Fruit fly (Drosophila melanogaster) whole organism, prepupa: Measurements from ENCODE around the gene CG7656.

Experiments used
- Blimp-1 ChIP-seq: fragments of 200-800 bp; sonication (Bioruptor generic); optimal IDR thresholded peaks from 3 replicates; lab custom pipeline; 2017; ENCODE audit warnings: missing biosample characterization, missing genetic modification characterization, mild to moderate bottlenecking, moderate library complexity, missing genetic modification reagents
- CG10631 ChIP-seq: fragments of 200-800 bp; sonication (Bioruptor generic); optimal IDR thresholded peaks from 2 replicates; lab custom pipeline; 2016; ENCODE audit warnings: missing biosample characterization, missing genetic modification characterization
- CG11294 ChIP-seq: fragments of 200-800 bp; sonication (Bioruptor generic); IDR thresholded peaks from 2 replicates; pipeline ENCODE4 v1.3.6; 2022; ENCODE audit warnings: missing biosample characterization, missing genetic modification characterization
- CG11762 ChIP-seq: fragments of 200-800 bp; sonication (Bioruptor generic); optimal IDR thresholded peaks from 3 replicates; lab custom pipeline; 2016; ENCODE audit warnings: missing biosample characterization, missing genetic modification characterization; ENCODE audit not compliant: insufficient read depth
- CG11902 ChIP-seq: fragments of 200-800 bp; sonication (Bioruptor generic); optimal IDR thresholded peaks from 3 replicates; lab custom pipeline; 2016; ENCODE audit warnings: missing biosample characterization, missing genetic modification characterization
- CG15336 ChIP-seq: fragments of 200-800 bp; sonication (Bioruptor generic); IDR thresholded peaks from 2 replicates; pipeline ENCODE4 v1.3.6; 2022; ENCODE audit warnings: missing biosample characterization, missing genetic modification characterization
- CG1621 ChIP-seq: fragments of 200-800 bp; sonication (Bioruptor generic); optimal IDR thresholded peaks from 3 replicates; lab custom pipeline; 2018; ENCODE audit warnings: missing biosample characterization, mild to moderate bottlenecking, missing genetic modification characterization
- CG16779 ChIP-seq: fragments of 200-800 bp; sonication (Bioruptor generic); optimal IDR thresholded peaks from 3 replicates; lab custom pipeline; 2017; ENCODE audit warnings: missing biosample characterization, mild to moderate bottlenecking, missing genetic modification characterization
- CG3032 ChIP-seq: fragments of 200-800 bp; optimal IDR thresholded peaks from 2 replicates; lab custom pipeline; 2019; ENCODE audit warnings: missing biosample characterization, mild to moderate bottlenecking, missing genetic modification characterization, moderate library complexity
- CG31627 ChIP-seq: fragments of 200-800 bp; sonication (Bioruptor generic); optimal IDR thresholded peaks from 3 replicates; lab custom pipeline; 2016; ENCODE audit warnings: missing biosample characterization, missing genetic modification characterization
- CG34406 ChIP-seq: fragments of 200-800 bp; sonication (Bioruptor generic); optimal IDR thresholded peaks from 3 replicates; lab custom pipeline; 2016; ENCODE audit warnings: missing biosample characterization, missing genetic modification characterization
- CG3919 ChIP-seq: fragments of 200-800 bp; sonication (Bioruptor generic); optimal IDR thresholded peaks from 3 replicates; lab custom pipeline; 2016; ENCODE audit warnings: missing biosample characterization, missing genetic modification characterization
- CG6276 ChIP-seq: fragments of 200-800 bp; sonication (Bioruptor generic); optimal IDR thresholded peaks from 2 replicates; lab custom pipeline; 2017; ENCODE audit warnings: missing biosample characterization, mild to moderate bottlenecking, missing genetic modification characterization
- CG6792 ChIP-seq: fragments of 200-800 bp; sonication (Bioruptor generic); optimal IDR thresholded peaks from 3 replicates; lab custom pipeline; 2016; ENCODE audit warnings: missing biosample characterization, missing genetic modification characterization
- CG6808 ChIP-seq: fragments of 200-800 bp; sonication (Bioruptor generic); optimal IDR thresholded peaks from 3 replicates; lab custom pipeline; 2017; ENCODE audit warnings: missing biosample characterization, missing genetic modification characterization, mild to moderate bottlenecking, moderate library complexity, missing genetic modification reagents
- CG6854 ChIP-seq: fragments of 200-800 bp; sonication (Bioruptor generic); optimal IDR thresholded peaks from 2 replicates; lab custom pipeline; 2017; ENCODE audit warnings: missing biosample characterization, mild to moderate bottlenecking, missing genetic modification characterization
- CG8119 ChIP-seq: fragments of 200-800 bp; sonication (Bioruptor generic); IDR thresholded peaks from 3 replicates; pipeline ENCODE4 v1.3.6; 2022; ENCODE audit warnings: missing biosample characterization, missing genetic modification characterization
- CG8319 ChIP-seq: fragments of 200-800 bp; sonication (Bioruptor generic); optimal IDR thresholded peaks from 3 replicates; lab custom pipeline; 2016; ENCODE audit warnings: missing biosample characterization, missing genetic modification characterization
- Eip75B ChIP-seq: fragments of 200-800 bp; sonication (Bioruptor generic); optimal IDR thresholded peaks from 3 replicates; lab custom pipeline; 2016; ENCODE audit warnings: missing biosample characterization, missing genetic modification characterization
- Eip78C ChIP-seq: fragments of 200-800 bp; sonication (Bioruptor generic); peaks from one replicate; lab custom pipeline; 2016; ENCODE audit warnings: missing biosample characterization, missing genetic modification characterization
- Eip93F ChIP-seq: fragments of 200-800 bp; sonication (Bioruptor generic); optimal IDR thresholded peaks from 2 replicates; lab custom pipeline; 2016; ENCODE audit warnings: missing biosample characterization, mild to moderate bottlenecking, missing genetic modification characterization
- Ets21C ChIP-seq: fragments of 200-800 bp; sonication (Bioruptor generic); optimal IDR thresholded peaks from 3 replicates; lab custom pipeline; 2016; ENCODE audit warnings: missing biosample characterization, missing genetic modification characterization
- Gug ChIP-seq: fragments of 200-800 bp; sonication (Bioruptor generic); IDR thresholded peaks from 2 replicates; pipeline ENCODE4 v1.3.6; 2022; ENCODE audit warnings: missing biosample characterization, missing genetic modification characterization
- Hr4 ChIP-seq: fragments of 200-800 bp; sonication (Bioruptor generic); optimal IDR thresholded peaks from 3 replicates; lab custom pipeline; 2016; ENCODE audit warnings: missing biosample characterization, missing genetic modification characterization
- Lpt ChIP-seq: fragments of 200-800 bp; sonication (Bioruptor generic); optimal IDR thresholded peaks from 3 replicates; lab custom pipeline; 2016; ENCODE audit warnings: missing biosample characterization, missing genetic modification characterization
- Met ChIP-seq: fragments of 200-800 bp; sonication (Bioruptor generic); optimal IDR thresholded peaks from 3 replicates; lab custom pipeline; 2016; ENCODE audit warnings: missing biosample characterization, missing genetic modification characterization
- Smox ChIP-seq: fragments of 200-800 bp; sonication (Bioruptor generic); optimal IDR thresholded peaks from 3 replicates; lab custom pipeline; 2016; ENCODE audit warnings: missing biosample characterization, missing genetic modification characterization
- Sox102F ChIP-seq: fragments of 200-800 bp; sonication (Bioruptor generic); optimal IDR thresholded peaks from 2 replicates; lab custom pipeline; 2016; ENCODE audit warnings: missing biosample characterization, mild to moderate bottlenecking, missing genetic modification characterization
- Sox14 ChIP-seq: fragments of 200-800 bp; sonication (Bioruptor generic); optimal IDR thresholded peaks from 3 replicates; lab custom pipeline; 2016; ENCODE audit warnings: missing biosample characterization, missing genetic modification characterization
- Sox15 ChIP-seq: fragments of 200-800 bp; sonication (Bioruptor generic); optimal IDR thresholded peaks from 3 replicates; lab custom pipeline; 2016; ENCODE audit warnings: missing biosample characterization, missing genetic modification characterization
- achi ChIP-seq: fragments of 200-800 bp; sonication (Bioruptor generic); optimal IDR thresholded peaks from 3 replicates; lab custom pipeline; 2016; ENCODE audit warnings: missing biosample characterization, missing genetic modification characterization
- acj6 ChIP-seq: fragments of 200-800 bp; sonication (Bioruptor generic); optimal IDR thresholded peaks from 3 replicates; lab custom pipeline; 2016; ENCODE audit warnings: missing biosample characterization, missing genetic modification characterization
- cyc ChIP-seq: fragments of 200-800 bp; sonication (Bioruptor generic); optimal IDR thresholded peaks from 3 replicates; lab custom pipeline; 2016; ENCODE audit warnings: missing biosample characterization, missing genetic modification characterization
- dac ChIP-seq: fragments of 200-800 bp; sonication (Bioruptor generic); optimal IDR thresholded peaks from 2 replicates; lab custom pipeline; 2017; ENCODE audit warnings: missing biosample characterization, mild to moderate bottlenecking, missing genetic modification characterization
- dsx ChIP-seq: fragments of 200-800 bp; optimal IDR thresholded peaks from 3 replicates; lab custom pipeline; 2019; ENCODE audit warnings: missing biosample characterization, mild to moderate bottlenecking, missing genetic modification characterization, moderate library complexity; ENCODE audit not compliant: poor library complexity, severe bottlenecking
- eg ChIP-seq: fragments of 200-800 bp; sonication (Bioruptor generic); IDR thresholded peaks from 3 replicates; pipeline ENCODE4 v1.3.6; 2022; ENCODE audit warnings: missing biosample characterization, missing genetic modification characterization
- esn ChIP-seq: fragments of 200-800 bp; sonication (Bioruptor generic); optimal IDR thresholded peaks from 2 replicates; lab custom pipeline; 2016; ENCODE audit warnings: missing biosample characterization, mild to moderate bottlenecking, missing genetic modification characterization, moderate library complexity
- fd59A ChIP-seq: fragments of 200-800 bp; sonication (Bioruptor generic); optimal IDR thresholded peaks from 2 replicates; lab custom pipeline; 2017; ENCODE audit warnings: missing biosample characterization, mild to moderate bottlenecking, missing genetic modification characterization, missing genetic modification reagents
- fd85E ChIP-seq: fragments of 200-800 bp; sonication (Bioruptor generic); optimal IDR thresholded peaks from 3 replicates; lab custom pipeline; 2016; ENCODE audit warnings: missing biosample characterization, missing genetic modification characterization
- fkh ChIP-seq: fragments of 200-800 bp; sonication (Bioruptor generic); optimal IDR thresholded peaks from 3 replicates; lab custom pipeline; 2017; ENCODE audit warnings: missing biosample characterization, mild to moderate bottlenecking, missing genetic modification characterization, moderate library complexity
- net ChIP-seq: fragments of 200-800 bp; sonication (Bioruptor generic); optimal IDR thresholded peaks from 3 replicates; lab custom pipeline; 2016; ENCODE audit warnings: missing biosample characterization, missing genetic modification characterization
- pdm3 ChIP-seq: fragments of 200-800 bp; sonication (Bioruptor generic); optimal IDR thresholded peaks from 3 replicates; lab custom pipeline; 2016; ENCODE audit warnings: missing biosample characterization, missing genetic modification characterization
- salr ChIP-seq, 2 experiments: fragments of 200-800 bp; sonication (Bioruptor generic); optimal IDR thresholded peaks; 3 replicates each; lab custom pipeline; 2016 to 2018; ENCODE audit warnings: missing biosample characterization in 2 of 2, missing genetic modification characterization in 2 of 2, mild to moderate bottlenecking in 1 of 2
- ss ChIP-seq, 2 experiments: fragments of 200-800 bp; sonication (Bioruptor generic); optimal IDR thresholded peaks; 2 replicates in 1 of 2; 3 replicates in 1 of 2; lab custom pipeline; 2017 to 2018; ENCODE audit warnings: mild to moderate bottlenecking in 2 of 2, missing biosample characterization in 2 of 2, missing genetic modification characterization in 2 of 2, moderate library complexity in 1 of 2
- svp ChIP-seq: fragments of 200-800 bp; sonication (Bioruptor generic); peaks from one replicate; lab custom pipeline; 2016; ENCODE audit warnings: missing biosample characterization, missing genetic modification characterization
- topi ChIP-seq: fragments of 200-800 bp; sonication (Bioruptor generic); optimal IDR thresholded peaks from 3 replicates; lab custom pipeline; 2016; ENCODE audit warnings: missing biosample characterization, missing genetic modification characterization
- vri ChIP-seq: fragments of 200-800 bp; sonication (Bioruptor generic); optimal IDR thresholded peaks from 3 replicates; lab custom pipeline; 2016; ENCODE audit warnings: missing biosample characterization, mild to moderate bottlenecking, missing genetic modification characterization

Gene CG7656

dm6 chr3L:15597037-15597785 is 9.2 kb upstream of the CG7656 start:
- TF ChIP-seq Eip93F (GFP tag; lab: Kevin White, UChicago) (peak; percentile 9), Smox (no peak), topi (GFP tag; lab: Kevin White, UChicago) (no peak), fkh (GFP tag; lab: Kevin White, UChicago) (peak; percentile 60), CG34406 (GFP tag; lab: Kevin White, UChicago) (no peak), ss (GFP tag; optimal IDR thresholded peaks at IDR 0.05; lab: Kevin White, UChicago) (peak in 1 of 2 experiments; percentile 47), Lpt (GFP tag; lab: Kevin White, UChicago) (no peak), Met (GFP tag; lab: Kevin White, UChicago) (peak; percentile 11), Blimp-1 (peak; percentile 40), cyc (GFP tag; lab: Kevin White, UChicago) (no peak), vri (GFP tag; lab: Kevin White, UChicago) (peak; percentile 50), CG11762 (GFP tag; lab: Kevin White, UChicago) (no peak), Eip75B (GFP tag; lab: Kevin White, UChicago) (peak; percentile 31), Gug (GFP tag; lab: Robert Waterston, UW) (no peak), Hr4 (no peak), CG6854 (peak; percentile 39), Sox102F (GFP tag; lab: Kevin White, UChicago) (peak; percentile 37), CG6808 (GFP tag; lab: Kevin White, UChicago) (peak; percentile 37), achi (GFP tag; lab: Kevin White, UChicago) (peak; percentile 7), Eip78C (peak; percentile 78)

- TF ChIP-seq CG11294: no peak
- TF ChIP-seq svp (GFP tag; lab: Kevin White, UChicago): no peak
- TF ChIP-seq net: peak; percentile 21
- no peak for TF ChIP-seq Gug (GFP tag; lab: Robert Waterston, UW)
- peak; percentile 30 for TF ChIP-seq CG3032 (tag; lab: Kevin White, UChicago)
- peak; percentile 18 for TF ChIP-seq CG10631 (GFP tag; lab: Kevin White, UChicago)
- TF ChIP-seq CG11902 (GFP tag; lab: Kevin White, UChicago): no peak
- peak; percentile 90 for TF ChIP-seq Eip78C
- TF ChIP-seq Sox14 (GFP tag; lab: Kevin White, UChicago): no peak
- no peak; the same call in 1 of the 2 replicates for TF ChIP-seq CG15336 (GFP tag; lab: Robert Waterston, UW)
- TF ChIP-seq CG8319: no peak
- no peak for TF ChIP-seq CG6854
- no peak for TF ChIP-seq esn (GFP tag; lab: Kevin White, UChicago)
- TF ChIP-seq Eip75B (GFP tag; lab: Kevin White, UChicago): peak; percentile 46
- TF ChIP-seq Eip93F (GFP tag; lab: Kevin White, UChicago): no peak
- TF ChIP-seq Ets21C: no peak
- no peak for TF ChIP-seq Hr4
- no peak for TF ChIP-seq cyc (GFP tag; lab: Kevin White, UChicago)
- TF ChIP-seq CG16779 (tag; lab: Kevin White, UChicago): no peak
- peak; percentile 11 for TF ChIP-seq CG6792
- no peak for TF ChIP-seq CG31627 (GFP tag; lab: Kevin White, UChicago)
- TF ChIP-seq dsx: peak; percentile 54
- TF ChIP-seq acj6: peak; percentile 24
- no peak for TF ChIP-seq dac (GFP tag; lab: Kevin White, UChicago)
- peak; percentile 14 for TF ChIP-seq CG1621 (tag; lab: Kevin White, UChicago)
- peak in 1 of 2 experiments; percentile 45 for TF ChIP-seq ss (GFP tag; optimal IDR thresholded peaks at IDR 0.05; lab: Kevin White, UChicago)
- TF ChIP-seq Lpt (GFP tag; lab: Kevin White, UChicago): peak; percentile 13
- no peak for TF ChIP-seq CG34406 (GFP tag; lab: Kevin White, UChicago)
- TF ChIP-seq salr (GFP tag; optimal IDR thresholded peaks at IDR 0.05; lab: Kevin White, UChicago): no peak
- TF ChIP-seq Sox15: no peak
- 0 out of 3 replicates have a peak, but pooled peaks have one; percentile 21 for TF ChIP-seq eg (GFP tag; lab: Robert Waterston, UW)
- TF ChIP-seq CG6276 (GFP tag; lab: Kevin White, UChicago): no peak
- peak; percentile 55 for TF ChIP-seq CG3919 (GFP tag; lab: Kevin White, UChicago)
- TF ChIP-seq pdm3 (GFP tag; lab: Kevin White, UChicago): peak; percentile 53
- no peak for TF ChIP-seq Smox
- no peak for TF ChIP-seq CG8119 (GFP tag; lab: Robert Waterston, UW)
- TF ChIP-seq CG6808 (GFP tag; lab: Kevin White, UChicago): no peak
- TF ChIP-seq fd85E (GFP tag; lab: Kevin White, UChicago): no peak
- no peak for TF ChIP-seq fd59A (GFP tag; lab: Kevin White, UChicago)
Measured at dm6 chr3L:15595980-15596379, 8.0 kb upstream of the CG7656 start.
